Worm (Caenorhabditis elegans) whole organism, young adult: ENCODE data around the gene lelo-1.

ENCODE experiments used
- B0035.1 ChIP-seq: sonication (generic microtip); optimal IDR thresholded peaks from 2 replicates; lab custom pipeline; 2016; ENCODE audit warnings: missing genetic modification characterization, mild to moderate bottlenecking, missing compliant biosample characterization, missing genotype, missing genetic modification reagents
- F22D6.2 ChIP-seq: sonication (generic microtip); optimal IDR thresholded peaks from 2 replicates; lab custom pipeline; 2016; ENCODE audit warnings: mild to moderate bottlenecking, missing genetic modification characterization, missing compliant biosample characterization
- F49E8.2 ChIP-seq: sonication (generic microtip); optimal IDR thresholded peaks from 3 replicates; lab custom pipeline; 2017; ENCODE audit warnings: missing genetic modification characterization, mild to moderate bottlenecking, missing compliant biosample characterization, antibody characterized with exemption, moderate library complexity; ENCODE audit not compliant: insufficient read depth
- K11D2.4 ChIP-seq: fragments of 200-800 bp; sonication (Bioruptor generic); IDR thresholded peaks from 2 replicates; pipeline ENCODE4 v1.3.6; 2022; ENCODE audit warnings: missing genetic modification reagents, missing genetic modification characterization, missing compliant biosample characterization
- T07F8.4 ChIP-seq: sonication (generic microtip); optimal IDR thresholded peaks from 2 replicates; lab custom pipeline; 2016; ENCODE audit warnings: mild to moderate bottlenecking, missing genetic modification characterization, moderate library complexity, missing compliant biosample characterization
- Y53G8AR.9 ChIP-seq: fragments of 200-800 bp; sonication (Bioruptor generic); conservative IDR thresholded peaks from 2 replicates; pipeline ENCODE4 v1.3.6; 2022; ENCODE audit warnings: missing genetic modification reagents, missing genetic modification characterization, missing compliant biosample characterization
- Y56A3A.18 ChIP-seq: fragments of 200-800 bp; sonication (Bioruptor generic); IDR thresholded peaks from 2 replicates; pipeline ENCODE4 v1.3.6; 2022; ENCODE audit warnings: missing genetic modification reagents, missing genetic modification characterization, missing compliant biosample characterization
- ZK185.1 ChIP-seq: sonication (generic microtip); optimal IDR thresholded peaks from 2 replicates; lab custom pipeline; 2016; ENCODE audit warnings: mild to moderate bottlenecking, missing genetic modification characterization, missing compliant biosample characterization; ENCODE audit not compliant: poor library complexity, severe bottlenecking
- aptf-3 ChIP-seq: fragments of 200-800 bp; sonication (Bioruptor generic); IDR thresholded peaks from 2 replicates; pipeline ENCODE4 v1.3.6; 2022; ENCODE audit warnings: missing genetic modification characterization, missing compliant biosample characterization
- atf-7 ChIP-seq: sonication (generic microtip); optimal IDR thresholded peaks from 2 replicates; lab custom pipeline; 2017; ENCODE audit warnings: mild to moderate bottlenecking, missing genetic modification characterization, missing compliant biosample characterization
- athp-1 ChIP-seq: sonication (generic microtip); optimal IDR thresholded peaks from 2 replicates; lab custom pipeline; 2017; ENCODE audit warnings: mild to moderate bottlenecking, missing genetic modification characterization, missing compliant biosample characterization
- attf-6 ChIP-seq: fragments of 200-800 bp; sonication (Bioruptor generic); IDR thresholded peaks from 2 replicates; pipeline ENCODE4 v1.3.6; 2022; ENCODE audit warnings: missing genetic modification reagents, missing genetic modification characterization, missing compliant biosample characterization
- ceh-100 ChIP-seq: fragments of 200-800 bp; sonication (Bioruptor generic); IDR thresholded peaks from 2 replicates; pipeline ENCODE4 v1.3.6; 2022; ENCODE audit warnings: missing genetic modification reagents, missing genetic modification characterization, missing compliant biosample characterization
- ceh-27 ChIP-seq: fragments of 200-800 bp; sonication (Bioruptor generic); optimal IDR thresholded peaks from 2 replicates; lab custom pipeline; 2018; ENCODE audit warnings: mild to moderate bottlenecking, missing genetic modification characterization, moderate library complexity, missing compliant biosample characterization
- ceh-40 ChIP-seq: fragments of 200-800 bp; sonication (Bioruptor generic); IDR thresholded peaks from 2 replicates; pipeline ENCODE4 v1.3.6; 2022; ENCODE audit warnings: missing genetic modification characterization, missing compliant biosample characterization
- chd-7 ChIP-seq: sonication (generic microtip); optimal IDR thresholded peaks from 2 replicates; lab custom pipeline; 2016; ENCODE audit warnings: mild to moderate bottlenecking, missing genetic modification characterization, moderate library complexity, missing compliant biosample characterization
- egl-18 ChIP-seq: fragments of 200-800 bp; sonication (Bioruptor generic); IDR thresholded peaks from 2 replicates; pipeline ENCODE4 v1.3.6; 2022; ENCODE audit warnings: missing genetic modification reagents, missing genetic modification characterization, missing compliant biosample characterization
- egl-44 ChIP-seq: fragments of 200-800 bp; sonication (Bioruptor generic); IDR thresholded peaks from 2 replicates; pipeline ENCODE4 v1.3.6; 2022; ENCODE audit warnings: missing genetic modification reagents, missing genetic modification characterization, missing compliant biosample characterization
- hlh-26 ChIP-seq: fragments of 200-800 bp; sonication (Bioruptor generic); conservative IDR thresholded peaks from 2 replicates; pipeline ENCODE4 v1.3.6; 2022; ENCODE audit warnings: missing genetic modification reagents, missing genetic modification characterization, missing compliant biosample characterization
- hmg-20 ChIP-seq: fragments of 200-800 bp; sonication (Bioruptor generic); IDR thresholded peaks from 2 replicates; pipeline ENCODE4 v1.3.6; 2022; ENCODE audit warnings: missing genetic modification reagents, missing genetic modification characterization, missing compliant biosample characterization
- hrde-1 ChIP-seq: sonication (generic microtip); optimal IDR thresholded peaks from 2 replicates; lab custom pipeline; 2016; ENCODE audit warnings: missing genetic modification characterization, mild to moderate bottlenecking, missing compliant biosample characterization, moderate library complexity, missing genotype, missing genetic modification reagents, borderline replicate concordance
- hsf-1 ChIP-seq: fragments of 200-800 bp; sonication (Bioruptor generic); IDR thresholded peaks from 2 replicates; pipeline ENCODE4 v1.3.6; 2022; ENCODE audit warnings: missing genetic modification reagents, missing genetic modification characterization, missing compliant biosample characterization
- lin-54 ChIP-seq: fragments of 200-800 bp; sonication (Bioruptor generic); optimal IDR thresholded peaks from 2 replicates; lab custom pipeline; 2018; ENCODE audit warnings: mild to moderate bottlenecking, missing genetic modification characterization, missing compliant biosample characterization
- madf-3 ChIP-seq: fragments of 200-800 bp; sonication (Bioruptor generic); IDR thresholded peaks from 2 replicates; pipeline ENCODE4 v1.3.6; 2022; ENCODE audit warnings: missing genetic modification reagents, missing genetic modification characterization, missing compliant biosample characterization
- mes-4 ChIP-seq: sonication (generic microtip); optimal IDR thresholded peaks from 2 replicates; lab custom pipeline; 2016; ENCODE audit warnings: missing genotype, missing genetic modification characterization, missing compliant biosample characterization
- nhr-27 ChIP-seq: fragments of 200-800 bp; sonication (Bioruptor generic); optimal IDR thresholded peaks from 2 replicates; lab custom pipeline; 2018; ENCODE audit warnings: mild to moderate bottlenecking, missing genetic modification characterization, moderate library complexity, missing compliant biosample characterization
- nhr-80 ChIP-seq: sonication (generic microtip); optimal IDR thresholded peaks from 2 replicates; lab custom pipeline; 2016; ENCODE audit warnings: missing genetic modification characterization, missing compliant biosample characterization
- nhr-90 ChIP-seq: sonication (generic microtip); optimal IDR thresholded peaks from 2 replicates; lab custom pipeline; 2016; ENCODE audit warnings: missing genotype, mild to moderate bottlenecking, missing genetic modification characterization, missing compliant biosample characterization
- rcor-1 ChIP-seq: fragments of 200-800 bp; sonication (Bioruptor generic); IDR thresholded peaks from 2 replicates; pipeline ENCODE4 v1.3.6; 2022; ENCODE audit warnings: missing genetic modification reagents, missing genetic modification characterization, missing compliant biosample characterization
- repo-1 ChIP-seq: sonication (generic microtip); optimal IDR thresholded peaks from 2 replicates; lab custom pipeline; 2017; ENCODE audit warnings: mild to moderate bottlenecking, missing genetic modification characterization, missing compliant biosample characterization
- snpc-3.4 ChIP-seq: sonication (generic microtip); optimal IDR thresholded peaks from 2 replicates; lab custom pipeline; 2017; ENCODE audit warnings: missing genetic modification characterization, mild to moderate bottlenecking, missing compliant biosample characterization, antibody characterized with exemption, moderate library complexity, missing genotype, missing genetic modification reagents
- snpc-4 ChIP-seq, 5 experiments: fragments of 150-350 bp in 1 of 5; sonication (generic microtip) in 4 of 5; optimal IDR thresholded peaks; 2 replicates each; lab custom pipeline; 2014 to 2018; ENCODE audit warnings: missing genetic modification characterization in 5 of 5, missing biosample characterization in 3 of 5, antibody characterized with exemption in 2 of 5, mild to moderate bottlenecking in 2 of 5, missing compliant biosample characterization in 2 of 5, missing genotype in 2 of 5, moderate library complexity in 2 of 5, missing genetic modification reagents in 1 of 5
- zim-3 ChIP-seq: sonication (generic microtip); optimal IDR thresholded peaks from 2 replicates; lab custom pipeline; 2017; ENCODE audit warnings: mild to moderate bottlenecking, missing genetic modification characterization, moderate library complexity, missing compliant biosample characterization
- ztf-18 ChIP-seq: sonication (generic microtip); optimal IDR thresholded peaks from 2 replicates; lab custom pipeline; 2016; ENCODE audit warnings: missing genotype, mild to moderate bottlenecking, missing genetic modification characterization, missing compliant biosample characterization
- ztf-3 ChIP-seq: fragments of 200-800 bp; sonication (Bioruptor generic); optimal IDR thresholded peaks from 2 replicates; lab custom pipeline; 2018; ENCODE audit warnings: mild to moderate bottlenecking, missing genetic modification characterization, missing compliant biosample characterization
- ztf-6 ChIP-seq: fragments of 200-800 bp; sonication (Bioruptor generic); IDR thresholded peaks from 2 replicates; pipeline ENCODE4 v1.3.6; 2022; ENCODE audit warnings: missing genetic modification reagents, missing genetic modification characterization, missing compliant biosample characterization

Gene lelo-1

DNA sequence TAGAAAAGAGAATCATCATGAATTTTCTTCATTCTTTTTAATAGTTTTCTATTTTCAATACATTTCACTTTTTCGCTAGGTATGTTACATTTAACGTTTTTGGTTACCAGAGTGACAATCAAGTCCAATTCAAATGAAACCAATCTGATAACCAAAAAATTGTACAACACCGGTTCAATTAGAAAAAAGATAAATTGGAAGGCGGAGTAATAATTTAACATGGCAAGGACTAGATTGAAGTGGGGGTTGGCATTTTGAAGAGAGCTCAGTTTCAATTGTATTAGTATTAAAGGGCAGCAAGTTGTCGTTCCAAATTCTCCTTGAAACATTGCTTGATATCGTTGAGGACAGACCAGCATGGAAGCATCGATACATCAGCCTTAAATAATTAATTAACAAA lies 6.6 kb downstream of the lelo-1 start (continued):
- no peak for TF ChIP-seq hlh-26 (GFP tag; lab: Robert Waterston, UW)
- TF ChIP-seq rcor-1 (GFP tag; lab: Robert Waterston, UW), result peak; percentile 33; the same call in 1 of the 2 replicates
- peak; percentile 87 for TF ChIP-seq hrde-1 (tag; lab: Kevin White, UChicago)
- peak; percentile 44 for TF ChIP-seq lin-54
- no peak for TF ChIP-seq snpc-4 (GFP tag; optimal IDR thresholded peaks at IDR 0.05; lab: Kevin White, UChicago)
- peak in 1 of 4 experiments; percentile 36 for TF ChIP-seq snpc-4 (tag; optimal IDR thresholded peaks at IDR 0.05; lab: Kevin White, UChicago)
- peak; percentile 33 for TF ChIP-seq snpc-3.4
- peak; percentile 82 for TF ChIP-seq Y53G8AR.9
- 0 out of 2 replicates have a peak, but pooled peaks have one; percentile 38 for TF ChIP-seq hsf-1 (GFP tag; lab: Robert Waterston, UW)
- 0 out of 2 replicates have a peak, but pooled peaks have one; percentile 59 for TF ChIP-seq madf-3 (GFP tag; lab: Robert Waterston, UW)
- TF ChIP-seq hmg-20, result no peak
- peak; percentile 37 for TF ChIP-seq repo-1
- peak; percentile 33 for TF ChIP-seq athp-1 (tag; lab: Kevin White, UChicago)
- peak; percentile 63; the same call in 1 of the 2 replicates for TF ChIP-seq Y56A3A.18 (GFP tag; lab: Robert Waterston, UW)
- TF ChIP-seq F49E8.2, result peak; percentile 31
- TF ChIP-seq chd-7 (tag; lab: Kevin White, UChicago), result peak; percentile 59
- TF ChIP-seq aptf-3, result 0 out of 2 replicates have a peak, but pooled peaks have one; percentile 18
- TF ChIP-seq, all 124 proteins: peak for 30

- TF ChIP-seq zim-3 (tag; lab: Kevin White, UChicago), result no peak
Measured at ce11 chrII:6256024-6256423, 9.9 kb downstream of the lelo-1 start, which contains the start of gene F13H8.5. Gene F13H8.5, minus strand, starts transcription at chrII:6256124.

ce11 chrII:6257220-6257877 lies 11.2 kb downstream of the lelo-1 start:
- TF ChIP-seq F22D6.2 (no peak), ceh-27 (GFP tag; lab: Kevin White, UChicago) (no peak), nhr-27 (tag; lab: Kevin White, UChicago) (no peak), ZK185.1 (tag; lab: Kevin White, UChicago) (no peak), K11D2.4 (GFP tag; lab: Robert Waterston, UW) (no peak), egl-18 (GFP tag; lab: Robert Waterston, UW) (no peak), attf-6 (no peak), atf-7 (tag; lab: Kevin White, UChicago) (no peak), egl-44 (GFP tag; lab: Robert Waterston, UW) (no peak), ceh-40 (no peak), nhr-80 (no peak), ztf-18 (no peak), B0035.1 (tag; lab: Kevin White, UChicago) (no peak), ztf-3 (GFP tag; lab: Kevin White, UChicago) (no peak), nhr-90 (tag; lab: Kevin White, UChicago) (no peak), ceh-100 (GFP tag; lab: Robert Waterston, UW) (no peak)

DNA sequence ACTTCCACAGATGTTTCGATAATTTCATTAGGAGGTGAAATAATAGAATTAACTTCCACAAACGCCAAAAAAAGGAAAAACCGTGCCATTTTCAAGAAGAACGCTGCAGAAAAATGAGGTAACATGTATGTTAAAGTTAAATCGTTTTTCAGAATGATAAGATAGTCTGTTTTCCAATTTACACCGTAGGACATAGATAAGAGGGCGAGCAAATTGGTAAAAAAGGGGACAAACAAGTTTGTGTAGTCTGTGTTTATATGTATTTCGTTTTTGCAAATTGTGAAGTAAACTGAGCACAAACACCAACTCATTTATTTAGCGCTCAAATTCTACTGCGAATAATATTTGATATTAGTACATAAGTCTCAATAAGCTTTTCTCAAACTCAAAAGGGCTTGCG lies 13.7 kb downstream of the lelo-1 start, which contains the start of gene F13H8.11:
F13H8.11 (minus strand) TSS at position 155 of the 400 bp plus-strand sequence.
- TF ChIP-seq T07F8.4 (tag; lab: Kevin White, UChicago) (no peak), mes-4 (no peak), ztf-6 (GFP tag; lab: Robert Waterston, UW) (no peak), nhr-80 (peak; percentile 58)
